Fruit fly (Drosophila melanogaster): Measurements from ENCODE around the gene Ras64B.

The Ras64B gene

DNA sequence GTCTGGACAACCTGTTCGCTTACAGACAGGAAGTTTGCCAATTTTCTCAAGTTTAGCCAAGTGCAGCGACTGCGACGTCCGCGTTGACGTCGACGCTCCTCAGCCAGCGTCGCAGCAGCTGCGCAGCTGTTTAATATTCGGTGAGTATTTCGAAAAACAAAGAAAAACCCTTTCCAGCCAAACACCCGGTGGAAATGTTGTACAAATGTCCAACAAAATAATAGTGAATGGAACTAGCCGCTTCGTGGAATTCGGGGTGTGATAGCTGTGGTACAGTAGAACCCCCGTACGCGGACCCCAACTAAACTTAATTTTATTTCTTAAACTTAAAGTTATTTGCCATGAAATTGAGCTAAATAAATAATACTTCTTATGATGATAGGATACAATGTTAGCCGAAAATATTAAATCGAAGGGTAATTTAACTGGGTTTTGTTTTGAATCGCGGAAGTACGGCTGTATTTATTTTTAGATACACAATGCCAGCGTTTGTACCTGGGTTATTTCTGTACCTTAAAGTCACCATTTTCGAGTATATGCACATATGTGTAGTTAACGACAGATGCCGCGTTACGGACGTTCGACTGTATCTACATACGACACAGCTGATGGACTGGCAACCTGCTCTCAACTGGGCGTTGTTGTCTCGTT is 29.9 kb upstream of the Ras64B start (continued):
- TF ChIP-seq oc (tag; optimal IDR thresholded peaks at IDR 0.05) (peak; percentile 41), CG1832 (GFP tag; optimal IDR thresholded peaks at IDR 0.05) (no peak), CG15011 (GFP tag; optimal IDR thresholded peaks at IDR 0.05) (peak; percentile 73), klu (GFP tag; IDR thresholded peaks at IDR 0.05) (0 out of 2 replicates have a peak, but pooled peaks have one; percentile 12), exex (tag; optimal IDR thresholded peaks at IDR 0.05) (peak; percentile 5), CG30403 (GFP tag; optimal IDR thresholded peaks at IDR 0.05) (peak; percentile 79), CG14050 (GFP tag; IDR thresholded peaks at IDR 0.05) (no peak; the same call in 2 of the 3 replicates), h (optimal IDR thresholded peaks at IDR 0.05) (no peak), Optix (GFP tag; IDR thresholded peaks at IDR 0.05) (peak; percentile 15; the same call in 1 of the 3 replicates), Ada2b (GFP tag; IDR thresholded peaks at IDR 0.05) (peak; percentile 55), CG11504 (tag; optimal IDR thresholded peaks at IDR 0.05) (peak; percentile 85), Ets65A (GFP tag) (peak; percentile 69), CG13123 (GFP tag; optimal IDR thresholded peaks at IDR 0.05) (peak; percentile 50), so (GFP tag; IDR thresholded peaks at IDR 0.05) (peak; percentile 56; the same call in 2 of the 3 replicates), ham (GFP tag; IDR thresholded peaks at IDR 0.05) (no peak), onecut (GFP tag; IDR thresholded peaks at IDR 0.05) (peak; percentile 39; the same call in 1 of the 2 replicates), gcm2 (GFP tag; optimal IDR thresholded peaks at IDR 0.05) (no peak), Gug (GFP tag; IDR thresholded peaks at IDR 0.05) (peak; percentile 47; the same call in 2 of the 4 replicates), ara (GFP tag; IDR thresholded peaks at IDR 0.05) (peak; percentile 64; the same call in 1 of the 2 replicates), CG3281 (GFP tag; optimal IDR thresholded peaks at IDR 0.05) (peak; percentile 77), Atf3 (GFP tag; optimal IDR thresholded peaks at IDR 0.05) (peak; percentile 22), cato (GFP tag; optimal IDR thresholded peaks at IDR 0.05; ENCODE audit: borderline replicate concordance) (no peak), NK7.1 (GFP tag; optimal IDR thresholded peaks at IDR 0.05) (peak; percentile 70), caup (GFP tag; optimal IDR thresholded peaks at IDR 0.05; ENCODE audit: severe bottlenecking) (peak; percentile 64), az2 (GFP tag; optimal IDR thresholded peaks at IDR 0.05) (peak; percentile 76), CG34224 (GFP tag; IDR thresholded peaks at IDR 0.05; ENCODE audit: partially characterized antibody) (no peak), CG1233 (GFP tag; optimal IDR thresholded peaks at IDR 0.05) (peak; percentile 80), mam (GFP tag; optimal IDR thresholded peaks at IDR 0.05) (peak; percentile 71), nau (GFP tag; optimal IDR thresholded peaks at IDR 0.05) (peak; percentile 54), Hmr (GFP tag; optimal IDR thresholded peaks at IDR 0.05) (peak; percentile 77), CG34376 (GFP tag; optimal IDR thresholded peaks at IDR 0.05) (peak; percentile 22), CG12071 (GFP tag; optimal IDR thresholded peaks at IDR 0.05) (peak; percentile 30), Gsc (GFP tag; IDR thresholded peaks at IDR 0.05) (no peak), CG4282 (GFP tag; optimal IDR thresholded peaks at IDR 0.05) (no peak), ttk (GFP tag; IDR thresholded peaks at IDR 0.05) (peak; percentile 53), Lpt (GFP tag; optimal IDR thresholded peaks at IDR 0.05) (no peak), CG31365 (tag; optimal IDR thresholded peaks at IDR 0.05) (peak; percentile 32), CG30431 (GFP tag; optimal IDR thresholded peaks at IDR 0.05) (peak; percentile 69), CG7271 (tag; optimal IDR thresholded peaks at IDR 0.05) (peak; percentile 7), TFAM (GFP tag; optimal IDR thresholded peaks at IDR 0.05) (no peak), B-H1 (GFP tag; IDR thresholded peaks at IDR 0.05) (0 out of 3 replicates have a peak, but pooled peaks have one; percentile 18), CG1603 (tag; optimal IDR thresholded peaks at IDR 0.05) (peak; percentile 54), nom (GFP tag; optimal IDR thresholded peaks at IDR 0.05) (no peak), CG17186 (GFP tag; optimal IDR thresholded peaks at IDR 0.05) (peak; percentile 42), otp (GFP tag; IDR thresholded peaks at IDR 0.05) (peak; percentile 43; the same call in 1 of the 3 replicates), CG10979 (tag; optimal IDR thresholded peaks at IDR 0.05) (peak; percentile 84), CG5953 (GFP tag; IDR thresholded peaks at IDR 0.05) (no peak), CG10462 (GFP tag; optimal IDR thresholded peaks at IDR 0.05) (peak; percentile 31), cwo (GFP tag; optimal IDR thresholded peaks at IDR 0.05) (peak; percentile 66), CG12744 (GFP tag; optimal IDR thresholded peaks at IDR 0.05) (peak; percentile 31)

All from whole organism, embryonic.